Worm (Caenorhabditis elegans): Measurements from ENCODE around the gene F09E5.11.

The F09E5.11 gene

ce11 chrII:5379614-5380077, 21.7 kb upstream of the F09E5.11 start, which contains the start of gene pkc-3 (continued):
- TF ChIP-seq ztf-4 (tag; optimal IDR thresholded peaks at IDR 0.05) (peak; percentile 78), sox-4 (tag; optimal IDR thresholded peaks at IDR 0.05) (no peak), mab-9 (GFP tag; IDR thresholded peaks at IDR 0.05) (no peak), ces-1 (GFP tag; optimal IDR thresholded peaks at IDR 0.05) (no peak), nhr-20 (tag; optimal IDR thresholded peaks at IDR 0.05) (peak; percentile 81), zip-4 (GFP tag; optimal IDR thresholded peaks at IDR 0.05) (peak; percentile 18), mep-1 (tag; optimal IDR thresholded peaks at IDR 0.05) (peak; percentile 70), nhr-47 (tag; optimal IDR thresholded peaks at IDR 0.05) (peak; percentile 37), ceh-63 (GFP tag; optimal IDR thresholded peaks at IDR 0.05) (no peak), elt-2 (tag; optimal IDR thresholded peaks at IDR 0.05) (peak; percentile 68), ama-1 (optimal IDR thresholded peaks at IDR 0.05) (peak; percentile 91), elt-3 (tag; optimal IDR thresholded peaks at IDR 0.05) (peak in 3 of 6 experiments; percentile 6 to 74 (median 66)), lir-3 (tag; optimal IDR thresholded peaks at IDR 0.05; ENCODE audit: poor library complexity) (peak; percentile 12), skn-1 (tag; optimal IDR thresholded peaks at IDR 0.05) (peak; percentile 51), alr-1 (tag; optimal IDR thresholded peaks at IDR 0.05; ENCODE audit: borderline replicate concordance) (no peak), nhr-237 (tag; optimal IDR thresholded peaks at IDR 0.05) (no peak), tlp-1 (tag; optimal IDR thresholded peaks at IDR 0.05) (no peak), fkh-4 (tag; optimal IDR thresholded peaks at IDR 0.05; ENCODE audit: borderline replicate concordance) (no peak), fkh-8 (tag; optimal IDR thresholded peaks at IDR 0.05) (no peak), pax-3 (tag; optimal IDR thresholded peaks at IDR 0.05) (no peak), nhr-84 (tag; optimal IDR thresholded peaks at IDR 0.05) (no peak), snpc-4 (tag; optimal IDR thresholded peaks at IDR 0.05) (no peak), fkh-10 (GFP tag; optimal IDR thresholded peaks at IDR 0.05) (no peak), unc-30 (tag; optimal IDR thresholded peaks at IDR 0.05) (no peak), nhr-11 (tag; optimal IDR thresholded peaks at IDR 0.05) (no peak), egl-13 (tag; optimal IDR thresholded peaks at IDR 0.05) (no peak), unc-98 (GFP tag; IDR thresholded peaks at IDR 0.05) (no peak), tbx-2 (tag; optimal IDR thresholded peaks at IDR 0.05) (peak; percentile 32), C04F5.9 (tag; optimal IDR thresholded peaks at IDR 0.05) (no peak), lin-15B (tag; optimal IDR thresholded peaks at IDR 0.05) (peak; percentile 17), hlh-17 (GFP tag; optimal IDR thresholded peaks at IDR 0.05; ENCODE audit: borderline replicate concordance) (no peak), ztf-11 (tag; optimal IDR thresholded peaks at IDR 0.05) (no peak), ceh-8 (GFP tag; optimal IDR thresholded peaks at IDR 0.05) (no peak), nhr-85 (tag) (peak; percentile 81), lin-14 (GFP tag; optimal IDR thresholded peaks at IDR 0.05) (peak; percentile 83), nhr-77 (tag; optimal IDR thresholded peaks at IDR 0.05) (peak; percentile 79), vab-15 (tag; optimal IDR thresholded peaks at IDR 0.05) (no peak), pqm-1 (tag; optimal IDR thresholded peaks at IDR 0.05) (no peak)

ce11 chrII:5378239-5378521, 20.2 kb upstream of the F09E5.11 start:
- TF ChIP-seq dpl-1 (GFP tag; optimal IDR thresholded peaks at IDR 0.05): peak in 1 of 3 experiments; percentile 16
- TF ChIP-seq sptf-1 (tag; optimal IDR thresholded peaks at IDR 0.05): no peak
- no peak for TF ChIP-seq sox-4 (tag; optimal IDR thresholded peaks at IDR 0.05)
- no peak for TF ChIP-seq mef-2 (tag; optimal IDR thresholded peaks at IDR 0.05)
- TF ChIP-seq ceh-88 (GFP tag; IDR thresholded peaks at IDR 0.05): no peak
- no peak for TF ChIP-seq lin-15B (tag; optimal IDR thresholded peaks at IDR 0.05)
- TF ChIP-seq ets-5 (GFP tag; IDR thresholded peaks at IDR 0.05): no peak
- no peak for TF ChIP-seq unc-62 (GFP tag; optimal IDR thresholded peaks at IDR 0.05)
- TF ChIP-seq nhr-11 (tag; optimal IDR thresholded peaks at IDR 0.05): no peak
- peak; percentile 60 for TF ChIP-seq nhr-20 (tag; optimal IDR thresholded peaks at IDR 0.05)
- peak; percentile 35 for TF ChIP-seq snu-23 (GFP tag; optimal IDR thresholded peaks at IDR 0.05)
- no peak for TF ChIP-seq elt-2 (tag; optimal IDR thresholded peaks at IDR 0.05)
- no peak for TF ChIP-seq ztf-4 (tag; optimal IDR thresholded peaks at IDR 0.05)
- TF ChIP-seq nhr-90 (tag; optimal IDR thresholded peaks at IDR 0.05; ENCODE audit: poor library complexity): peak; percentile 25
- no peak for TF ChIP-seq irx-1 (tag; optimal IDR thresholded peaks at IDR 0.05)
- no peak for TF ChIP-seq unc-130 (tag; optimal IDR thresholded peaks at IDR 0.05)
- TF ChIP-seq pax-3 (tag; optimal IDR thresholded peaks at IDR 0.05): no peak
- TF ChIP-seq elt-3 (tag; optimal IDR thresholded peaks at IDR 0.05): peak in 1 of 6 experiments; percentile 37
- TF ChIP-seq ama-1 (optimal IDR thresholded peaks at IDR 0.05): no peak
- no peak for TF ChIP-seq nhr-19 (GFP tag; conservative IDR thresholded peaks at IDR 0.05)
- TF ChIP-seq hpl-2 (GFP tag; optimal IDR thresholded peaks at IDR 0.05): no peak
- TF ChIP-seq nhr-47 (tag; optimal IDR thresholded peaks at IDR 0.05): peak; percentile 22
- TF ChIP-seq aly-2 (tag; optimal IDR thresholded peaks at IDR 0.05): no peak
- no peak for TF ChIP-seq unc-30 (tag; optimal IDR thresholded peaks at IDR 0.05)
- peak; percentile 13 to 47 for TF ChIP-seq lin-35 (GFP tag; optimal IDR thresholded peaks at IDR 0.05)
- peak; percentile 13 for TF ChIP-seq xbp-1 (tag; optimal IDR thresholded peaks at IDR 0.05)
